Worm (Caenorhabditis elegans): Measurements from ENCODE around the gene smcr-8.

smcr-8 gene

DNA sequence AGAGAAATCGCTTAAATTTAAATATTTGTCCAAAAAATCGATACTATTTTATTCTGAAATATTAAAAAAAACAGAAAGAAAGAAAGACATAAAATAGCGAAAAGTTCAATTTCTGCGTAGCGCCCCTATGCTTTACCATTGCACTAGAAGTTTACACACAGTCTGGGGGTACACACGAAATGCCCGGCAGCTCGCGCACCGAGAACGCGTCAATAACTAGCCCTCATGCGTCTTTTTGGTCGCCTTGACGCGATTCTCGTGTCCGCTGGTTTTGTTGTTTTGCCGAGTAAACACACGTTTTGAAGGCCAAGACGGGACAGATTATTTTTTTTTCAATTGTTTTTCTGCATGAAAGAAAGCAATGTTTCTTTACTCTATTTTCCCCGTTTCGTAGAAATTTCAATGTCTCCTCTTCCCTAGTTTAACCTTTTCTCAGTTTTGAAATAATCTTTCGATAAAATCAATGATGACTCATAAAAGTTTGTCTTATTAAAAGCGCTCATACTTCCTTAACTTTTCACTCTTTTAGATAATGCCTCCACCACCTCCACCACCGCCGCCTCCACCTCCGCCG lies 19.0 kb downstream of the smcr-8 start, which contains the start of gene wip-1 (continued):
- peak; percentile 91 for TF ChIP-seq ztf-22 (GFP tag; optimal IDR thresholded peaks at IDR 0.05)
- TF ChIP-seq F55B11.4 (tag; optimal IDR thresholded peaks at IDR 0.05; ENCODE audit: borderline replicate concordance, insufficient read depth): no peak
- peak; percentile 72 for TF ChIP-seq die-1 (tag; optimal IDR thresholded peaks at IDR 0.05)
- TF ChIP-seq ceh-27 (GFP tag; optimal IDR thresholded peaks at IDR 0.05): peak; percentile 99
- peak; percentile 98 for TF ChIP-seq athp-1 (tag; optimal IDR thresholded peaks at IDR 0.05)
- peak; percentile 92 for TF ChIP-seq F33H1.4 (GFP tag; IDR thresholded peaks at IDR 0.05)
- peak; percentile 94 for TF ChIP-seq K11D2.4 (GFP tag; IDR thresholded peaks at IDR 0.05)
- TF ChIP-seq F37B4.10 (GFP tag; IDR thresholded peaks at IDR 0.05): 0 out of 2 replicates have a peak, but pooled peaks have one; percentile 87
- TF ChIP-seq lir-1 (GFP tag; conservative IDR thresholded peaks at IDR 0.05): peak; percentile 95
- peak; percentile 56; the same call in 1 of the 2 replicates for TF ChIP-seq bed-2 (GFP tag; IDR thresholded peaks at IDR 0.05)
- peak; percentile 83 for TF ChIP-seq Y79H2A.3 (GFP tag; conservative IDR thresholded peaks at IDR 0.05)
- peak; percentile 80 for TF ChIP-seq snpc-4 (GFP tag; optimal IDR thresholded peaks at IDR 0.05)
- peak; percentile 86 to 93 (median 90) for TF ChIP-seq snpc-4 (tag; optimal IDR thresholded peaks at IDR 0.05)
- peak; percentile 59 for TF ChIP-seq akir-1 (GFP tag; optimal IDR thresholded peaks at IDR 0.05)
- no peak for TF ChIP-seq lag-1 (GFP tag; IDR thresholded peaks at IDR 0.05)
- TF ChIP-seq Y67H2A.10 (GFP tag; conservative IDR thresholded peaks at IDR 0.05): peak; percentile 89
- peak; percentile 96 for TF ChIP-seq C17E4.6 (GFP tag; IDR thresholded peaks at IDR 0.05)
- TF ChIP-seq hlh-26 (GFP tag; conservative IDR thresholded peaks at IDR 0.05): no peak
- TF ChIP-seq T26A5.8 (tag; optimal IDR thresholded peaks at IDR 0.05): no peak
- peak; percentile 72 for TF ChIP-seq nhr-27 (tag; optimal IDR thresholded peaks at IDR 0.05)
- TF ChIP-seq dpl-1 (GFP tag; optimal IDR thresholded peaks at IDR 0.05): peak; percentile 86
- no peak for TF ChIP-seq nhr-179 (tag; optimal IDR thresholded peaks at IDR 0.05)
- TF ChIP-seq rec-8 (tag; optimal IDR thresholded peaks at IDR 0.05): peak; percentile 31 to 60
- TF ChIP-seq nhr-120 (GFP tag; IDR thresholded peaks at IDR 0.05): no peak
- TF ChIP-seq nhr-90 (tag; optimal IDR thresholded peaks at IDR 0.05): peak; percentile 92
- TF ChIP-seq sdz-38 (tag; optimal IDR thresholded peaks at IDR 0.05): no peak
- peak; percentile 98 for TF ChIP-seq nfyb-1 (GFP tag; IDR thresholded peaks at IDR 0.05)
- TF ChIP-seq egl-18 (GFP tag; IDR thresholded peaks at IDR 0.05): peak; percentile 86
- peak; percentile 95 for TF ChIP-seq Y56A3A.18 (GFP tag; IDR thresholded peaks at IDR 0.05)
- peak; percentile 82 for TF ChIP-seq attf-3 (GFP tag; conservative IDR thresholded peaks at IDR 0.05)
- TF ChIP-seq ztf-26 (tag; optimal IDR thresholded peaks at IDR 0.05): peak; percentile 97
- TF ChIP-seq snpc-1.1 (tag; optimal IDR thresholded peaks at IDR 0.05; ENCODE audit: insufficient read depth): peak; percentile 81
- TF ChIP-seq bed-1 (GFP tag; IDR thresholded peaks at IDR 0.05): 0 out of 2 replicates have a peak, but pooled peaks have one; percentile 81
- TF ChIP-seq hrde-1 (tag; optimal IDR thresholded peaks at IDR 0.05; ENCODE audit: borderline replicate concordance): peak; percentile 82
- peak; percentile 98 for TF ChIP-seq Y95B8A.8 (GFP tag; IDR thresholded peaks at IDR 0.05)
- peak; percentile 96 for TF ChIP-seq unc-130 (GFP tag; optimal IDR thresholded peaks at IDR 0.05)
- TF ChIP-seq repo-1 (tag; optimal IDR thresholded peaks at IDR 0.05): peak; percentile 96
- no peak for TF ChIP-seq tbx-9 (tag; optimal IDR thresholded peaks at IDR 0.05; ENCODE audit: borderline replicate concordance)
- TF ChIP-seq lin-26 (GFP tag; IDR thresholded peaks at IDR 0.05): peak; percentile 89
- TF ChIP-seq pbrm-1 (GFP tag; IDR thresholded peaks at IDR 0.05): peak; percentile 99
- TF ChIP-seq hsf-1 (GFP tag; IDR thresholded peaks at IDR 0.05): peak; percentile 90
- peak; percentile 79 for TF ChIP-seq tbp1 (GFP tag; optimal IDR thresholded peaks at IDR 0.05)
- TF ChIP-seq F52B5.7 (tag; optimal IDR thresholded peaks at IDR 0.05): peak; percentile 67
- TF ChIP-seq ets-4 (GFP tag; optimal IDR thresholded peaks at IDR 0.05): peak; percentile 97
- peak; percentile 89 for TF ChIP-seq ceh-100 (GFP tag; IDR thresholded peaks at IDR 0.05)
- TF ChIP-seq ccch-3 (GFP tag; optimal IDR thresholded peaks at IDR 0.05): no peak
- TF ChIP-seq lin-54 (GFP tag; optimal IDR thresholded peaks at IDR 0.05): peak; percentile 98
- TF ChIP-seq ztf-28 (GFP tag; IDR thresholded peaks at IDR 0.05): peak; percentile 92

All from whole organism, young adult.